Worm (Caenorhabditis elegans): Measurements from ENCODE around the gene F40D4.17.

F40D4.17 gene

DNA sequence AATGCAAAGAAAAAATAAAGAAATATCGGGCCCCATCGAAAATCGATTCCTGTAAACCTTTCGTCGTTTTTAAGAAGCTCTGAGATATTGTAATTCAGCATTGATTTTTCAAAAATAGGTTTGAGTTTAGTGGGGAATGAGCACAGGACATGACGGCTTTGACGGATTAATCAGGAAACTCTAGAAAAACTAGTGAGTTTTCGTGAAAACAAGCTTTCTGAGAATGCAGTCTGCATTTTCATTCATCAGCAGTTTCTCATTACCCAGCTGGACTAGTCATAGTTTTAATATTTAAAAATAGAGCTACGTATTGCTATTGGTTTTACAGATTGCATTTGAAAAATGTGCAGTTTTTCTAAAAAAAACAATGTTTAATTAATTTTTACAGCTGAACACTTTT is 37.0 kb upstream of the F40D4.17 start, which contains the start of gene srz-47 (continued):
- TF ChIP-seq nhr-76 (tag; optimal IDR thresholded peaks at IDR 0.05) (no peak), hmg-1.1 (GFP tag; IDR thresholded peaks at IDR 0.05) (no peak)

DNA sequence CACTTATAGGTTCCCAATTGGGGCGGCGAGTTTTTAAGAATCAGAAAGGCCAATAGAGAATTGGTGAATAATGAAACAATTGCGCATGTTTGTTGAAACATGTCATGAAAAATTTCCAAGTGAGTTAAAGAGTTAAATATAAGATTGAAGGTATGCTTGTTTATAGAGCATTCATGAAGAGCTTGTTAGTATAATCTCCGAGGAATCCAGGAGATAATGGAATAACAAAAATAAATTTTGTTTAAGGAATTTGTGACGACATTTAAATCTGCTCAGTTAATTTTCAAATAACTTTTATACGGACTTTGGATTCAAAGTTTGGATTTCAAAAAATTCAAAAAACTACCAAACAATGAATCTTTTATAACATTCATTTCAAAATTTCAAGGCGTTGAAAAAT is 35.2 kb upstream of the F40D4.17 start, which contains the start of gene str-199:
Gene str-199, minus strand, starts transcription at position 101 of the 400 bp plus-strand sequence.
- TF ChIP-seq dve-1 (tag; optimal IDR thresholded peaks at IDR 0.05; ENCODE audit: insufficient read depth): no peak
- no peak for TF ChIP-seq ceh-44 (GFP tag; IDR thresholded peaks at IDR 0.05)
- no peak for TF ChIP-seq mxl-3 (GFP tag; optimal IDR thresholded peaks at IDR 0.05)
- no peak for TF ChIP-seq lin-39 (tag; optimal IDR thresholded peaks at IDR 0.05)
- TF ChIP-seq ceh-82 (tag; optimal IDR thresholded peaks at IDR 0.05): no peak
- TF ChIP-seq lin-1 (GFP tag; IDR thresholded peaks at IDR 0.05): no peak
- no peak for TF ChIP-seq ama-1 (optimal IDR thresholded peaks at IDR 0.05)

DNA sequence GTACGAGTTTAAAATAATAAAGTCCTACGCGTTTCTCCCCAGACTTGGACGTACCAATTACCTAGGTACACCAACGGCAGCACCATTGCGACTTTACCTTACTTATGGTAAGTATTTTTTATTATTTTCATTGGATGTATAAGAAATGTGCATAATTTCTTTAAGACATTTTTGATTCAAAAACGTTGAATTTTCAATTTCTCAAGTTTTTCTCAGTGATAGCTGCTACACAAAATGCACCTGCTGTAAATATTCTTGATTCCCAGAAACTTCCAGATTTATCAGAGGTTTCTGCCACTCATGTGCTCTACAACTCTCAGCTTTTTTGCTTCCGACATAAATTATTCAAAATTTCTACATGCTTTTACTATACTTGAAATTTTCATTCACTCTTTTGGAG is 26.8 kb upstream of the F40D4.17 start, which contains the start of gene srh-159:
Gene srh-159, plus strand, starts transcription at position 301 of the 400 bp plus-strand sequence.
- no peak for TF ChIP-seq pqm-1 (tag; optimal IDR thresholded peaks at IDR 0.05)
- TF ChIP-seq dmd-9 (GFP tag; IDR thresholded peaks at IDR 0.05): no peak
- TF ChIP-seq mxl-2 (GFP tag; conservative IDR thresholded peaks at IDR 0.05): no peak
- TF ChIP-seq ceh-82 (tag; optimal IDR thresholded peaks at IDR 0.05): no peak
- no peak for TF ChIP-seq F37D6.2 (tag; optimal IDR thresholded peaks at IDR 0.05)
- no peak for TF ChIP-seq spr-3 (GFP tag; optimal IDR thresholded peaks at IDR 0.05)
- TF ChIP-seq T26A8.4 (GFP tag; IDR thresholded peaks at IDR 0.05): no peak
- TF ChIP-seq aly-2 (tag; optimal IDR thresholded peaks at IDR 0.05): no peak
- TF ChIP-seq madf-9 (GFP tag; conservative IDR thresholded peaks at IDR 0.05): no peak
- TF ChIP-seq sdz-12 (GFP tag; optimal IDR thresholded peaks at IDR 0.05): no peak
- no peak for TF ChIP-seq zfp-3 (GFP tag; conservative IDR thresholded peaks at IDR 0.05)
- TF ChIP-seq D1046.2 (GFP tag; IDR thresholded peaks at IDR 0.05): no peak
- no peak for TF ChIP-seq dve-1 (tag; optimal IDR thresholded peaks at IDR 0.05; ENCODE audit: insufficient read depth)
- TF ChIP-seq cey-2 (tag; optimal IDR thresholded peaks at IDR 0.05; ENCODE audit: borderline replicate concordance, insufficient read depth): no peak
- no peak for TF ChIP-seq nhr-42 (GFP tag; IDR thresholded peaks at IDR 0.05)
- no peak for TF ChIP-seq jun-1 (tag; optimal IDR thresholded peaks at IDR 0.05)

DNA sequence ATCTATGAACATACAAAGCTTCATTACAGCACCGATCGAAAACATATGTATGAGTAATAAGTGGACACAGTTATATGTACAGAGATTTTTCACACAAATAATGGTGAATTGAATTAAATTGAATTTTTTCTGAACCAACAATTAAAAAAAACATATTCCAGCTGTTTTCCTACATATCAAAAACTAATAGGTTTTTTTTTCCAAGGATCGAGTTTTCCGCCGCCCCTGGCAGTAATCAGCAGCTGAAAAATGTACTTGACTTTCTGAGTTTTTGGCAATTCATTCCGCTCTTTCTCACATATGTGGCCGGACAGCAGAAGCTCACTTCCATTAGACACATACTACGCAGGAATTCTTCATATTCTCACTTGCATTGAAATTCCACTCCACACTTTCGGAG is 23.2 kb upstream of the F40D4.17 start, which contains the start of gene srh-174:
Gene srh-174, plus strand, starts transcription at position 301 of the 400 bp plus-strand sequence.
- TF ChIP-seq D1046.2 (GFP tag; IDR thresholded peaks at IDR 0.05) (no peak), attf-4 (tag; optimal IDR thresholded peaks at IDR 0.05) (no peak), pha-4 (GFP tag; IDR thresholded peaks at IDR 0.05) (no peak), pha-4 (tag; optimal IDR thresholded peaks at IDR 0.05) (no peak), cey-2 (tag; optimal IDR thresholded peaks at IDR 0.05; ENCODE audit: borderline replicate concordance, insufficient read depth) (no peak), dmd-8 (GFP tag; IDR thresholded peaks at IDR 0.05) (no peak), php-3 (GFP tag; IDR thresholded peaks at IDR 0.05) (no peak), ztf-7 (tag; optimal IDR thresholded peaks at IDR 0.05) (no peak), nhr-10 (tag; optimal IDR thresholded peaks at IDR 0.05) (no peak)

DNA sequence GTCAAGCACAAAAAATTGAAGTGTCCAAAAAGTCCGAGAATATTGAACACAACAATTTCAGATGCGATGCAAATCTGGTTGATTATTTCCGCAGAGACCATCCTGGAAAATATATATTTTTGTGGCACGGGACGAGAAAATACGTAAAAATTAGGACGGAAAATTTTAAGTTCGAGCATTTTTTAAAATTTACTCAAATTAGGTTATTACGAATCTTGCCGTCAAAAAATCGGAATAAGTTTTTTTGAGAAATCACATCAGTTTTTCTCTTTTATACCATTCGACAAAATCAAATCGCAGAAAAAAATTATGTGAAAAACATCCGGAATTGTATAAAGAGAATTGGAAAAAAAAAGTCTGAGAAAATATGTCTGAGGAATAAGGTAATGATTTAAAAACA is 22.7 kb upstream of the F40D4.17 start, which contains the start of gene srsx-1:
Gene srsx-1, minus strand, starts transcription at position 101 of the 400 bp plus-strand sequence.
- TF ChIP-seq tra-1 (GFP tag; IDR thresholded peaks at IDR 0.05) (no peak), lsy-2 (tag; optimal IDR thresholded peaks at IDR 0.05) (no peak), lin-15B (tag; optimal IDR thresholded peaks at IDR 0.05) (no peak), ces-1 (GFP tag; optimal IDR thresholded peaks at IDR 0.05) (no peak), F37D6.2 (tag; optimal IDR thresholded peaks at IDR 0.05) (no peak), F49E8.2 (tag; optimal IDR thresholded peaks at IDR 0.05; ENCODE audit: borderline replicate concordance) (no peak), arid-1 (GFP tag; conservative IDR thresholded peaks at IDR 0.05) (no peak), unc-62 (GFP tag; optimal IDR thresholded peaks at IDR 0.05 in 1 of 2) (no peak), unc-62 (tag; optimal IDR thresholded peaks at IDR 0.05) (no peak), dmd-9 (GFP tag; IDR thresholded peaks at IDR 0.05) (no peak), daf-16 (GFP tag; optimal IDR thresholded peaks at IDR 0.05) (no peak), daf-16 (tag; optimal IDR thresholded peaks at IDR 0.05) (no peak), fkh-10 (GFP tag; optimal IDR thresholded peaks at IDR 0.05) (no peak), mdl-1 (tag; optimal IDR thresholded peaks at IDR 0.05) (no peak), ceh-82 (tag; optimal IDR thresholded peaks at IDR 0.05) (no peak), nhr-237 (tag; optimal IDR thresholded peaks at IDR 0.05) (no peak), D1046.2 (GFP tag; IDR thresholded peaks at IDR 0.05) (no peak)

Measured in whole organism, L4 larva.